Fruit fly (Drosophila melanogaster): Measurements from ENCODE around the gene RpL36A.

dm6 chr2L:8006038-8006437, 36.7 kb downstream of the RpL36A start:
- TF ChIP-seq Sin3A (optimal IDR thresholded peaks at IDR 0.05) = no peak
- TF ChIP-seq h (optimal IDR thresholded peaks at IDR 0.05) = no peak
- no peak for TF ChIP-seq insv (optimal IDR thresholded peaks at IDR 0.05)
- no peak for TF ChIP-seq Myc (optimal IDR thresholded peaks at IDR 0.05)
